Fruit fly (Drosophila melanogaster): ENCODE data around the gene CG5355.
A peak's percentile ranks its signal among the peaks of the same experiment; 100 is the strongest.

CG5355 gene

dm6 chr2L:10408122-10408576 lies 5.1 kb downstream of the CG5355 start, which contains the start of the genes Ip259 and RpS27A (continued):
- TF ChIP-seq salr (GFP tag; optimal IDR thresholded peaks at IDR 0.05), result peak in 1 of 2 experiments; percentile 88
- peak; percentile 21 for TF ChIP-seq Eip93F (GFP tag; optimal IDR thresholded peaks at IDR 0.05)
- TF ChIP-seq fd59A (GFP tag; optimal IDR thresholded peaks at IDR 0.05), result peak; percentile 56
- TF ChIP-seq CG6854 (GFP tag; optimal IDR thresholded peaks at IDR 0.05), result peak; percentile 84
- TF ChIP-seq acj6 (GFP tag; optimal IDR thresholded peaks at IDR 0.05), result peak; percentile 70
- no peak for TF ChIP-seq CG6163 (GFP tag; IDR thresholded peaks at IDR 0.05)
- TF ChIP-seq CG10631 (GFP tag; optimal IDR thresholded peaks at IDR 0.05), result no peak
- TF ChIP-seq CG11294 (GFP tag; IDR thresholded peaks at IDR 0.05), result no peak

DNA sequence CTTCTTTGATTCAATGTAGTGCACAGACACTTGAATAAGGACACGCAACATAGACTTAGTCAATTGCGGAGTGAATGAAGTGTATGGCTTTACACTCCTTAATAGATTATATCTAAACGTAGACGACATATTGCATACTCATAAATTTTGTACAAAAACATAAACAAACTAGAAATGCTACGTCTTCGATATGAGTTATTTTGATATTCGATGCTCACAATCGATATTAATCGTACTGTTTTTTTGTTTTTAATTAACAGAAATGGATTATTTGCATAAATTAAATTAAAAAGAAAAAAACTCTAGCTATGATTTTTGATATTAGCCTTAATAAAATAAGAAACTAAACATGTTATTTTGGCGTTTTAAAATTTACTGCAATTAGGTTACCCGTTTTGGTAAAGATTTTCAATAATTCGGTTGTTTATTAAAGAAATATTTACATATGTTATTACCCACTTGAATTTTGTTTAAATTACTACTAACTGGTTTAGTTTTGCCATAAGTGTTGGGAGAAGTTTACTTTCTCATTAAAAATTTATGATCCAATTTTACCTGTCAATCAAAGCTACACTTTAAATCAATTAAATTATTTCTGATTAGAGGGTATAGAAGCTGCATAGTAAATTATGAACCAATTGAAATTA lies 8.1 kb downstream of the CG5355 start, which contains the start of the genes CG17768, LSm-4 and Ir31a:
CG17768 (minus strand) TSS at position 196 of the 647 bp plus-strand sequence.
LSm-4 (minus strand) TSS at position 196 of the 647 bp plus-strand sequence.
Ir31a (plus strand) TSS at position 558 of the 647 bp plus-strand sequence.
- TF ChIP-seq Met (GFP tag; optimal IDR thresholded peaks at IDR 0.05) (no peak), CG34406 (GFP tag; optimal IDR thresholded peaks at IDR 0.05) (no peak), fkh (GFP tag; optimal IDR thresholded peaks at IDR 0.05) (peak; percentile 33), esn (GFP tag; optimal IDR thresholded peaks at IDR 0.05) (no peak), Ets21C (GFP tag; optimal IDR thresholded peaks at IDR 0.05) (no peak), fd85E (GFP tag; optimal IDR thresholded peaks at IDR 0.05) (no peak), CG6792 (GFP tag; optimal IDR thresholded peaks at IDR 0.05) (no peak), CG11762 (GFP tag; optimal IDR thresholded peaks at IDR 0.05; ENCODE audit: insufficient read depth) (no peak), lz (GFP tag; optimal IDR thresholded peaks at IDR 0.05) (no peak), Eip78C (GFP tag) (peak; percentile 23)

dm6 chr2L:10403803-10404315 lies 9.4 kb downstream of the CG5355 start:
- TF ChIP-seq Eip75B (GFP tag; optimal IDR thresholded peaks at IDR 0.05), result no peak
- no peak for TF ChIP-seq CG8319 (GFP tag; optimal IDR thresholded peaks at IDR 0.05)
- TF ChIP-seq fkh (GFP tag; optimal IDR thresholded peaks at IDR 0.05), result peak; percentile 9
- TF ChIP-seq CG8632 (GFP tag; optimal IDR thresholded peaks at IDR 0.05), result no peak
- TF ChIP-seq CG31627 (GFP tag; optimal IDR thresholded peaks at IDR 0.05), result no peak
- no peak for TF ChIP-seq CG6854 (GFP tag; optimal IDR thresholded peaks at IDR 0.05)
- TF ChIP-seq Hr39 (GFP tag; optimal IDR thresholded peaks at IDR 0.05), result no peak
- TF ChIP-seq CG6808 (GFP tag; optimal IDR thresholded peaks at IDR 0.05), result no peak
- no peak for TF ChIP-seq CG3032 (tag; optimal IDR thresholded peaks at IDR 0.05)
- TF ChIP-seq Eip93F (GFP tag; optimal IDR thresholded peaks at IDR 0.05), result no peak
- no peak for TF ChIP-seq CG11294 (GFP tag; IDR thresholded peaks at IDR 0.05)
- no peak for TF ChIP-seq CG6276 (GFP tag; optimal IDR thresholded peaks at IDR 0.05)
- no peak for TF ChIP-seq eg (GFP tag; IDR thresholded peaks at IDR 0.05)
- TF ChIP-seq acj6 (GFP tag; optimal IDR thresholded peaks at IDR 0.05), result no peak
- TF ChIP-seq fd59A (GFP tag; optimal IDR thresholded peaks at IDR 0.05), result no peak
- no peak for TF ChIP-seq CG8119 (GFP tag; IDR thresholded peaks at IDR 0.05)
- TF ChIP-seq CG10669 (GFP tag; optimal IDR thresholded peaks at IDR 0.05), result peak; percentile 78
- no peak for TF ChIP-seq CG34406 (GFP tag; optimal IDR thresholded peaks at IDR 0.05)
- TF ChIP-seq pdm3 (GFP tag; optimal IDR thresholded peaks at IDR 0.05), result no peak
- TF ChIP-seq fd85E (GFP tag; optimal IDR thresholded peaks at IDR 0.05), result no peak
- no peak for TF ChIP-seq Blimp-1 (GFP tag; optimal IDR thresholded peaks at IDR 0.05)
- no peak for TF ChIP-seq Ets21C (GFP tag; optimal IDR thresholded peaks at IDR 0.05)
- no peak for TF ChIP-seq CG11762 (GFP tag; optimal IDR thresholded peaks at IDR 0.05; ENCODE audit: insufficient read depth)
- TF ChIP-seq Eip78C (GFP tag), result peak; percentile 50
- TF ChIP-seq CG32006 (GFP tag; optimal IDR thresholded peaks at IDR 0.05), result no peak
- no peak for TF ChIP-seq Hr4 (GFP tag; optimal IDR thresholded peaks at IDR 0.05)
